Worm (Caenorhabditis elegans) whole organism, L4/young adult: ENCODE results near the gene txt-19.

ENCODE experiments used
- dao-5 ChIP-seq: sonication (generic microtip); optimal IDR thresholded peaks from 2 replicates; lab custom pipeline; 2016; ENCODE audit warnings: missing genotype, missing genetic modification characterization, moderate library complexity, missing compliant biosample characterization
- him-1 ChIP-seq: sonication (generic microtip); optimal IDR thresholded peaks from 2 replicates; lab custom pipeline; 2016; ENCODE audit warnings: missing genotype, missing genetic modification reagents, missing genetic modification characterization, missing compliant biosample characterization

DNA sequence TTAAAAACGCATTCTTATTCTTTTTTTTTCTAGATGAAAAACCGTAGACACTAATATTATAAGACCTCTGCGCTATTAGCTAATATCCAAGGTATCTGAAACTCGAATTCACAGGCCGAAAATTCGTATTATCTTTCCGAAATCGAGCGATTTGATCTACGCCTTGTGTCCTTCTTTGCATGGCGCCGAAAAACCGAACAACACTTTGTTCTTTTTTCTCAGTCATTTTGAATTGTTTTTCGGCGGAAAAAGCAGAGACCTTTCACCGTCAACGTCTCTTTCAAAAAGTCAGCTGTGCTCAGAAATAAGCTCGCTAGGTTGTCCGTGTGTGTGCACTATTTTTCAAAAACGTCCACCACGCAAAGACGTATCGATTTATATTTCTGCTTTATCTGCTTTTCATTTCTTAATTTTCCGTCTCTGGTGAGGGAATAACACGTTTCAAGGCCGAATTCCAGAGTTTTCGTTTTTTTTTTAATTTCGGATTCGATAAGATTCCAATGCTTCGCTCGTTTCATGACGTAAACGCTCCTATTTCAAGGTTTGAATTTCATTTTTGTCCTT is 14.8 kb upstream of the txt-19 start:
- TF ChIP-seq him-1 (tag; lab: Kevin White, UChicago) (no peak), dao-5 (no peak)
